Worm (Caenorhabditis elegans) whole organism, L4/young adult: ENCODE measurements around the gene F38E1.10.

Experiments
- W03F9.2 ChIP-seq: fragments of 150-350 bp; optimal IDR thresholded peaks from 2 replicates; lab custom pipeline; 2014; ENCODE audit warnings: missing biosample characterization, missing genetic modification characterization
- him-1 ChIP-seq: sonication (generic microtip); optimal IDR thresholded peaks from 2 replicates; lab custom pipeline; 2016; ENCODE audit warnings: missing genotype, missing genetic modification reagents, missing genetic modification characterization, missing compliant biosample characterization

DNA sequence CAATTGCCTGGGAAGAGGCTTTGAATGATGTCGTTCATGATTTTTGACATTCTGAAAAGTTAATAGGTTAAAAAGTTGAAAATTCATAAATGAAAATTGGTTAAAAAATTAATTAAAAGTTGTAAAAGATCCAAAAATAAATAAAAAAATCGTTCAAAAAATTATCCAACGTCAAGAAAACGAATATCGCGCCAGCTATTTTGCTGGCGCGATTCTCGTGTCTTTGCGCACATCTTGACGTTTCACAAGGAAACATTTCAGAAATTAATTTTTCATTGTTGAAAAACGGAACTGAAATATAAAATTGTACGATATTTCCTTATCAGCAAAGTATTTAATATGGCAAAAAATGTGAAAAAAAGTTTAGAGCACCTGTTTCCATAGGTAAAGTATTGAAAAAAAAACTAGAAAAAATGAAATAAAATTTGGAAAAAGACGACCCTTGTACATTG, 16.2 kb downstream of the F38E1.10 start, which contains the start of gene mpdu-1:
- TF ChIP-seq him-1 (tag; lab: Kevin White, UChicago) (no peak), W03F9.2 (tag; lab: Kevin White, UChicago) (peak; percentile 83)
